Worm (Caenorhabditis elegans) whole organism, L2 larva: ENCODE measurements around the gene col-157.

Source experiments
- nhr-11 ChIP-seq: fragments of 150-350 bp; optimal IDR thresholded peaks from 2 replicates; lab custom pipeline; 2014; ENCODE audit warnings: missing biosample characterization, missing genetic modification characterization
- unc-62 ChIP-seq: fragments of 150-350 bp; optimal IDR thresholded peaks from 2 replicates; lab custom pipeline; 2014; ENCODE audit warnings: missing biosample characterization, missing genetic modification reagents, missing genetic modification characterization

DNA sequence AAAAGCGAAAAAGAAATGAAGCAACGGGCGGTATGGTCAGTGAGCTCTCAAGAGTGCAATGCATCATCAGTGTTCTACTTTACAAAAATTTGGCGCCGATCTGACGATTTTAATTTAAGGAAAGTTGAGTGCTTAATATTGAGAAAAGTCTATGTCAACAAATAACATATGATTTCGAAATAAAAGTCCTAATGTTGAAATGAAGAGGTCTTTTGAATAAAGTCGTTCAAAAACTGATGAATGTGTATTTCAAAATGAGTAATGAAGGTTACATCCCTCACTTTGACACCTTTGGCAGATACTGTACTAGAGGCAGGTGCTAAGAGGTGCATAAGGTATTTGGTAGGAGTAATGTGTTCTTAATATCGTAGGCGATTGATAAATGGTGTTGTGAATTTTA, 13.6 kb downstream of the col-157 start:
- TF ChIP-seq unc-62 (no peak), nhr-11 (tag; lab: Kevin White, UChicago) (no peak)
